Fruit fly (Drosophila melanogaster): ENCODE results near the gene Hr4.

DNA sequence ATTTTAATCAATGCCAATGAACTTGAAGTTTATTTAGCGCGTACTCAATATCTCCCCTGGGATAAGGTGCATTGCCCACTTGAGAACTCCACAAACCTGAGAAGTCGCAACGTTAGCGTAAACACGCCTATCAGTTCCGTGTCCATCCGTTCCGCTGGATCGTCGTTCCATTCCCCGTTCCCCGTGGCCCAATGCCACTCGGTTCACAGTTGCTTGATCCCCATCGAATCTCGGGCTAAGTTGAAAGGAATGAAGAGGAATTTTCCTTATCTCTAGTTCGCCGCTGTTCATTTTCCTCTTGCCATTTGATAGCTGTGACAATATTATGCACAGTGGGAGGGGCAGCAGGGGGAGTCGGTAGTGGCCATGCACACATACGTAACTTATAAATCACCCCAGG is 3.5 kb downstream of the Hr4 start:
- TF ChIP-seq gl (tag; optimal IDR thresholded peaks at IDR 0.05) (no peak), CG32121 (GFP tag; IDR thresholded peaks at IDR 0.05) (no peak), CG9948 (tag; optimal IDR thresholded peaks at IDR 0.05) (no peak), CG34367 (tag; optimal IDR thresholded peaks at IDR 0.05) (no peak), fd96Ca (GFP tag; IDR thresholded peaks at IDR 0.05) (no peak), Pif1B (GFP tag; optimal IDR thresholded peaks at IDR 0.05) (no peak), CG17806 (tag; optimal IDR thresholded peaks at IDR 0.05) (no peak), CG8159 (tag; optimal IDR thresholded peaks at IDR 0.05) (no peak), CG14655 (GFP tag; optimal IDR thresholded peaks at IDR 0.05) (no peak), Pif1A (GFP tag; optimal IDR thresholded peaks at IDR 0.05) (no peak)
